Worm (Caenorhabditis elegans) whole organism, L4 larva: ENCODE results near the gene ZK930.4.
A peak's percentile ranks its signal among the peaks of the same experiment; 100 is the strongest.

ENCODE experiments used
- D1046.2 ChIP-seq: fragments of 200-800 bp; sonication (Bioruptor generic); IDR thresholded peaks from 2 replicates; pipeline ENCODE4 v1.3.6; 2022; ENCODE audit warnings: missing genetic modification characterization, missing compliant biosample characterization
- F26F4.8 ChIP-seq: fragments of 200-800 bp; sonication (Bioruptor generic); conservative IDR thresholded peaks from 2 replicates; pipeline ENCODE4 v1.3.6; 2022; ENCODE audit warnings: missing genetic modification characterization, missing compliant biosample characterization
- Y105C5A.15 ChIP-seq: fragments of 200-800 bp; sonication (Bioruptor generic); IDR thresholded peaks from 2 replicates; pipeline ENCODE4 v1.3.6; 2022; ENCODE audit warnings: missing genetic modification characterization, missing compliant biosample characterization
- Y48G9A.11 ChIP-seq: fragments of 200-800 bp; sonication (Bioruptor generic); IDR thresholded peaks from 2 replicates; pipeline ENCODE4 v1.3.6; 2022; ENCODE audit warnings: missing genetic modification reagents, missing genetic modification characterization, missing compliant biosample characterization
- Y5F2A.4 ChIP-seq: fragments of 200-800 bp; sonication (Bioruptor generic); optimal IDR thresholded peaks from 2 replicates; lab custom pipeline; 2018; ENCODE audit warnings: mild to moderate bottlenecking, missing genetic modification characterization, missing compliant biosample characterization
- ZK546.5 ChIP-seq, 2 experiments: sonication (generic microtip); optimal IDR thresholded peaks; 2 replicates each; lab custom pipeline; 2017; ENCODE audit warnings: missing biosample characterization in 2 of 2, missing genetic modification characterization in 2 of 2
- aly-2 ChIP-seq: sonication (generic microtip); optimal IDR thresholded peaks from 2 replicates; lab custom pipeline; 2018; ENCODE audit warnings: missing biosample characterization, missing genetic modification characterization
- ama-1 ChIP-seq: fragments of 150-350 bp; optimal IDR thresholded peaks from 2 replicates; lab custom pipeline; 2014; ENCODE audit warnings: inconsistent platforms, mixed read lengths
- attf-4 ChIP-seq: sonication (generic microtip); optimal IDR thresholded peaks from 3 replicates; lab custom pipeline; 2017; ENCODE audit warnings: missing biosample characterization, missing genetic modification characterization
- ceh-28 ChIP-seq: fragments of 150-350 bp; optimal IDR thresholded peaks from 2 replicates; lab custom pipeline; 2014; ENCODE audit warnings: missing biosample characterization, missing genetic modification reagents, missing genetic modification characterization
- ceh-32 ChIP-seq: sonication (generic microtip); optimal IDR thresholded peaks from 2 replicates; lab custom pipeline; 2016; ENCODE audit warnings: mild to moderate bottlenecking, missing genetic modification characterization, missing compliant biosample characterization; ENCODE audit not compliant: poor library complexity
- ces-1 ChIP-seq: fragments of 150-350 bp; sonication (generic microtip); optimal IDR thresholded peaks from 4 replicates; lab custom pipeline; 2014; ENCODE audit warnings: missing biosample characterization, missing genetic modification reagents, missing genetic modification characterization
- ctbp-1 ChIP-seq: fragments of 200-800 bp; sonication (Bioruptor generic); IDR thresholded peaks from 2 replicates; pipeline ENCODE4 v1.3.6; 2022; ENCODE audit warnings: missing genetic modification reagents, missing genetic modification characterization, missing compliant biosample characterization
- daf-16 ChIP-seq, 3 experiments: sonication (generic microtip); optimal IDR thresholded peaks; 2 replicates each; lab custom pipeline; 2016 to 2017; ENCODE audit warnings: missing genetic modification characterization in 3 of 3, missing genetic modification reagents in 3 of 3, mild to moderate bottlenecking in 2 of 3, missing compliant biosample characterization in 2 of 3, missing biosample characterization in 1 of 3, moderate library complexity in 1 of 3
- dpl-1 ChIP-seq: fragments of 150-350 bp; optimal IDR thresholded peaks from 2 replicates; lab custom pipeline; 2014; ENCODE audit warnings: missing biosample characterization, missing genetic modification reagents, missing genetic modification characterization
- egl-27 ChIP-seq: sonication (generic microtip); optimal IDR thresholded peaks from 3 replicates; lab custom pipeline; 2017; ENCODE audit warnings: missing biosample characterization, missing genetic modification reagents, missing genetic modification characterization
- egl-43 ChIP-seq: fragments of 200-800 bp; sonication (Bioruptor generic); IDR thresholded peaks from 2 replicates; pipeline ENCODE4 v1.3.6; 2022; ENCODE audit warnings: missing genetic modification reagents, missing genetic modification characterization, missing compliant biosample characterization
- gei-8 ChIP-seq: fragments of 200-800 bp; sonication (Bioruptor generic); optimal IDR thresholded peaks from 2 replicates; lab custom pipeline; 2018; ENCODE audit warnings: mild to moderate bottlenecking, missing genetic modification characterization, missing compliant biosample characterization
- hlh-30 ChIP-seq: sonication (generic microtip); optimal IDR thresholded peaks from 2 replicates; lab custom pipeline; 2017; ENCODE audit warnings: antibody characterized with exemption, mild to moderate bottlenecking, missing genetic modification characterization, missing compliant biosample characterization; ENCODE audit not compliant: insufficient read depth
- lim-7 ChIP-seq: fragments of 200-800 bp; sonication (Bioruptor generic); IDR thresholded peaks from 2 replicates; pipeline ENCODE4 v1.3.6; 2022; ENCODE audit warnings: missing genetic modification characterization, missing compliant biosample characterization
- lin-15B ChIP-seq: fragments of 150-350 bp; sonication (generic microtip); optimal IDR thresholded peaks from 3 replicates; lab custom pipeline; 2014; ENCODE audit warnings: missing biosample characterization, missing genetic modification characterization
- lin-38 ChIP-seq: fragments of 200-800 bp; sonication (Bioruptor generic); IDR thresholded peaks from 2 replicates; pipeline ENCODE4 v1.3.6; 2022; ENCODE audit warnings: missing genetic modification reagents, missing genetic modification characterization, missing compliant biosample characterization
- lir-3 ChIP-seq: sonication (generic microtip); optimal IDR thresholded peaks from 2 replicates; lab custom pipeline; 2016; ENCODE audit warnings: mild to moderate bottlenecking, missing genetic modification characterization, missing compliant biosample characterization
- lsy-2 ChIP-seq, 2 experiments: fragments of 150-350 bp in 1 of 2; sonication (generic microtip) in 1 of 2; optimal IDR thresholded peaks; 2 replicates each; lab custom pipeline; 2014 to 2017; ENCODE audit warnings: missing biosample characterization in 2 of 2, missing genetic modification characterization in 2 of 2
- madf-5 ChIP-seq, 2 experiments: fragments of 200-800 bp; sonication (Bioruptor generic); IDR thresholded peaks; 2 replicates each; pipeline ENCODE4 v1.3.6; 2022; ENCODE audit warnings: missing compliant biosample characterization in 2 of 2, missing genetic modification characterization in 2 of 2
- mdl-1 ChIP-seq, 2 experiments: fragments of 150-350 bp in 1 of 2; sonication (generic microtip) in 1 of 2; optimal IDR thresholded peaks; 2 replicates each; lab custom pipeline; 2014 to 2017; ENCODE audit warnings: missing biosample characterization in 2 of 2, missing genetic modification characterization in 2 of 2
- mep-1 ChIP-seq: fragments of 150-350 bp; sonication (generic microtip); optimal IDR thresholded peaks from 3 replicates; lab custom pipeline; 2014; ENCODE audit warnings: missing biosample characterization, missing genetic modification characterization
- mes-2 ChIP-seq: sonication (generic microtip); optimal IDR thresholded peaks from 2 replicates; lab custom pipeline; 2016; ENCODE audit warnings: missing genotype, mild to moderate bottlenecking, missing genetic modification characterization, missing compliant biosample characterization; ENCODE audit not compliant: poor library complexity, severe bottlenecking
- mxl-2 ChIP-seq: fragments of 200-800 bp; sonication (Bioruptor generic); conservative IDR thresholded peaks from 2 replicates; pipeline ENCODE4 v1.3.6; 2022; ENCODE audit warnings: missing genetic modification reagents, missing genetic modification characterization, missing compliant biosample characterization
- nhr-10 ChIP-seq: fragments of 150-350 bp; optimal IDR thresholded peaks from 2 replicates; lab custom pipeline; 2014; ENCODE audit warnings: missing biosample characterization, missing genetic modification characterization
- nhr-48 ChIP-seq: sonication (generic microtip); optimal IDR thresholded peaks from 2 replicates; lab custom pipeline; 2016; ENCODE audit warnings: mild to moderate bottlenecking, missing genetic modification characterization, missing compliant biosample characterization
- sdz-12 ChIP-seq: fragments of 200-800 bp; sonication (Bioruptor generic); optimal IDR thresholded peaks from 2 replicates; lab custom pipeline; 2018; ENCODE audit warnings: mild to moderate bottlenecking, missing genetic modification characterization, missing compliant biosample characterization
- skn-1 ChIP-seq: fragments of 150-350 bp; optimal IDR thresholded peaks from 2 replicates; lab custom pipeline; 2014; ENCODE audit warnings: missing biosample characterization, missing genetic modification characterization
- snpc-1.2 ChIP-seq: fragments of 200-800 bp; sonication (Bioruptor generic); IDR thresholded peaks from 2 replicates; pipeline ENCODE4 v1.3.6; 2022; ENCODE audit warnings: missing genetic modification reagents, missing genetic modification characterization, missing compliant biosample characterization
- snpc-4 ChIP-seq: fragments of 150-350 bp; optimal IDR thresholded peaks from 2 replicates; lab custom pipeline; 2014; ENCODE audit warnings: missing biosample characterization, missing genetic modification characterization
- spr-1 ChIP-seq: sonication (generic microtip); optimal IDR thresholded peaks from 2 replicates; lab custom pipeline; 2016; ENCODE audit warnings: mild to moderate bottlenecking, missing genetic modification characterization, missing compliant biosample characterization
- unc-130 ChIP-seq: sonication (generic microtip); optimal IDR thresholded peaks from 2 replicates; lab custom pipeline; 2016; ENCODE audit warnings: missing genetic modification reagents, missing genetic modification characterization, missing compliant biosample characterization
- unc-39 ChIP-seq: sonication (generic microtip); optimal IDR thresholded peaks from 2 replicates; lab custom pipeline; 2017; ENCODE audit warnings: missing biosample characterization, missing genetic modification characterization
- unc-62 ChIP-seq, 3 experiments: fragments of 150-350 bp in 1 of 3; sonication (generic microtip); optimal IDR thresholded peaks in 2 of 3; peaks in 1 of 3; 1 replicate in 1 of 3; 2 replicates in 2 of 3; lab custom pipeline; 2014 to 2017; ENCODE audit warnings: missing biosample characterization in 3 of 3, missing genetic modification characterization in 3 of 3, missing genetic modification reagents in 3 of 3, missing genotype in 1 of 3
- zag-1 ChIP-seq: fragments of 150-350 bp; optimal IDR thresholded peaks from 2 replicates; lab custom pipeline; 2014; ENCODE audit warnings: missing biosample characterization, missing genetic modification characterization
- zip-11 ChIP-seq: fragments of 200-800 bp; sonication (Bioruptor generic); IDR thresholded peaks from 2 replicates; pipeline ENCODE4 v1.3.6; 2022; ENCODE audit warnings: missing genetic modification characterization, missing compliant biosample characterization
- zip-2 ChIP-seq: fragments of 150-350 bp; optimal IDR thresholded peaks from 2 replicates; lab custom pipeline; 2014; ENCODE audit warnings: missing biosample characterization, missing genetic modification characterization
- ztf-7 ChIP-seq: fragments of 150-350 bp; optimal IDR thresholded peaks from 2 replicates; lab custom pipeline; 2014; ENCODE audit warnings: missing biosample characterization, missing genetic modification characterization

The ZK930.4 gene

ce11 chrII:11915770-11916554 lies 9.6 kb downstream of the ZK930.4 start, which contains the start of the genes vps-15 and hmg-12:
TSS of gene vps-15 (minus strand) at chrII:11915852.
TSS of gene hmg-12 (plus strand) at chrII:11916513.
- no peak for TF ChIP-seq F26F4.8
- peak; percentile 18 for TF ChIP-seq unc-130 (GFP tag; lab: Kevin White, UChicago)
- TF ChIP-seq ceh-32 (tag; lab: Kevin White, UChicago) = no peak
- no peak for TF ChIP-seq zip-11
- no peak for TF ChIP-seq lir-3 (tag; lab: Kevin White, UChicago)
- no peak for TF ChIP-seq snpc-1.2 (GFP tag; lab: Robert Waterston, UW)
- TF ChIP-seq aly-2 = no peak
- no peak for TF ChIP-seq Y5F2A.4 (GFP tag; lab: Kevin White, UChicago)
- TF ChIP-seq egl-27 (tag; lab: Kevin White, UChicago) = no peak
- TF ChIP-seq Y105C5A.15 (GFP tag; lab: Robert Waterston, UW) = no peak
- TF ChIP-seq mes-2 (tag; lab: Kevin White, UChicago) = peak; percentile 73
- no peak for TF ChIP-seq ceh-28 (tag; lab: Kevin White, UChicago)
- no peak for TF ChIP-seq ctbp-1 (GFP tag; lab: Robert Waterston, UW)
- no peak for TF ChIP-seq D1046.2 (GFP tag; lab: Robert Waterston, UW)
- no peak for TF ChIP-seq unc-39 (tag; lab: Kevin White, UChicago)
- TF ChIP-seq ZK546.5 (tag; optimal IDR thresholded peaks at IDR 0.05; lab: Kevin White, UChicago) = peak in 1 of 2 experiments; percentile 61
- no peak for TF ChIP-seq Y48G9A.11 (GFP tag; lab: Robert Waterston, UW)
- no peak for TF ChIP-seq madf-5 (GFP tag; IDR thresholded peaks at IDR 0.05; lab: Robert Waterston, UW)
- TF ChIP-seq ama-1 (lab: Kevin White, UChicago) = no peak
- no peak for TF ChIP-seq sdz-12 (GFP tag; lab: Kevin White, UChicago)
- no peak for TF ChIP-seq spr-1
- TF ChIP-seq daf-16 (GFP tag; optimal IDR thresholded peaks at IDR 0.05; lab: Kevin White, UChicago) = no peak
- peak; percentile 7 for TF ChIP-seq daf-16 (tag; optimal IDR thresholded peaks at IDR 0.05; lab: Kevin White, UChicago)
- TF ChIP-seq skn-1 (tag; lab: Kevin White, UChicago) = no peak
- no peak for TF ChIP-seq snpc-4 (tag; lab: Kevin White, UChicago)
- no peak for TF ChIP-seq ces-1 (GFP tag; lab: Kevin White, UChicago)
- TF ChIP-seq zag-1 (tag; lab: Kevin White, UChicago) = no peak
- no peak for TF ChIP-seq nhr-48 (tag; lab: Kevin White, UChicago)
- peak in 1 of 2 experiments; percentile 95 for TF ChIP-seq lsy-2 (tag; optimal IDR thresholded peaks at IDR 0.05; lab: Kevin White, UChicago)
- TF ChIP-seq mep-1 (tag; lab: Kevin White, UChicago) = no peak
- no peak for TF ChIP-seq zip-2 (tag; lab: Kevin White, UChicago)
- peak; percentile 26 for TF ChIP-seq hlh-30 (tag; lab: Kevin White, UChicago)
- TF ChIP-seq nhr-10 (tag; lab: Kevin White, UChicago) = no peak
- TF ChIP-seq attf-4 (tag; lab: Kevin White, UChicago) = no peak
- no peak for TF ChIP-seq gei-8 (GFP tag; lab: Kevin White, UChicago)
- no peak for TF ChIP-seq egl-43
- TF ChIP-seq dpl-1 (GFP tag; lab: Kevin White, UChicago) = peak; percentile 25
- no peak for TF ChIP-seq lin-15B (tag; lab: Kevin White, UChicago)
- peak; percentile 9 for TF ChIP-seq ztf-7 (tag; lab: Kevin White, UChicago)

- TF ChIP-seq unc-62 (GFP tag; optimal IDR thresholded peaks at IDR 0.05 in 1 of 2; lab: Kevin White, UChicago) = no peak
- no peak for TF ChIP-seq unc-62 (tag; optimal IDR thresholded peaks at IDR 0.05; lab: Kevin White, UChicago)
- TF ChIP-seq ZK546.5 (tag; optimal IDR thresholded peaks at IDR 0.05; lab: Kevin White, UChicago) = no peak
- no peak for TF ChIP-seq mxl-2 (GFP tag; lab: Robert Waterston, UW)
- TF ChIP-seq skn-1 (tag; lab: Kevin White, UChicago) = no peak
- 0 out of 2 replicates have a peak, but pooled peaks have one; percentile 3 for TF ChIP-seq lin-38
- no peak for TF ChIP-seq mdl-1 (tag; optimal IDR thresholded peaks at IDR 0.05; lab: Kevin White, UChicago)
- peak; percentile 72 for TF ChIP-seq lim-7 (GFP tag; lab: Robert Waterston, UW)
Measured at ce11 chrII:11916555-11916941, 10.2 kb downstream of the ZK930.4 start.
